Worm (Caenorhabditis elegans) whole organism, young adult: ENCODE data around the gene txt-12.
A peak's percentile ranks its signal among the peaks of the same experiment; 100 is the strongest.

Source experiments
- B0336.3 ChIP-seq: fragments of 200-800 bp; sonication (Bioruptor generic); IDR thresholded peaks from 2 replicates; pipeline ENCODE4 v1.3.6; 2022; ENCODE audit warnings: missing genetic modification characterization, missing compliant biosample characterization
- C06A6.2 ChIP-seq: fragments of 200-800 bp; sonication (Bioruptor generic); conservative IDR thresholded peaks from 2 replicates; pipeline ENCODE4 v1.3.6; 2022; ENCODE audit warnings: missing genetic modification characterization, missing compliant biosample characterization
- C17E4.6 ChIP-seq: fragments of 200-800 bp; sonication (Bioruptor generic); IDR thresholded peaks from 2 replicates; pipeline ENCODE4 v1.3.6; 2022; ENCODE audit warnings: missing genetic modification reagents, missing genetic modification characterization, missing compliant biosample characterization
- F10E7.11 ChIP-seq: sonication (generic microtip); optimal IDR thresholded peaks from 2 replicates; lab custom pipeline; 2017; ENCODE audit warnings: mild to moderate bottlenecking, missing genetic modification characterization, moderate library complexity, missing compliant biosample characterization
- F39B2.1 ChIP-seq: fragments of 200-800 bp; sonication (Bioruptor generic); IDR thresholded peaks from 2 replicates; pipeline ENCODE4 v1.3.6; 2022; ENCODE audit warnings: missing genetic modification reagents, missing genetic modification characterization, missing compliant biosample characterization
- F57A8.1 ChIP-seq: fragments of 200-800 bp; sonication (Bioruptor generic); optimal IDR thresholded peaks from 2 replicates; lab custom pipeline; 2018; ENCODE audit warnings: mild to moderate bottlenecking, missing genetic modification characterization, moderate library complexity, missing compliant biosample characterization
- Y53F4B.3 ChIP-seq: fragments of 200-800 bp; sonication (Bioruptor generic); IDR thresholded peaks from 2 replicates; pipeline ENCODE4 v1.3.6; 2022; ENCODE audit warnings: missing genetic modification reagents, missing genetic modification characterization, missing compliant biosample characterization
- Y67H2A.10 ChIP-seq: fragments of 200-800 bp; sonication (Bioruptor generic); conservative IDR thresholded peaks from 2 replicates; pipeline ENCODE4 v1.3.6; 2022; ENCODE audit warnings: missing genetic modification reagents, missing genetic modification characterization, missing compliant biosample characterization
- ama-1 ChIP-seq, 3 experiments: fragments of 150-350 bp in 1 of 3; sonication (generic microtip) in 2 of 3; optimal IDR thresholded peaks; 2 replicates each; lab custom pipeline; 2014 to 2018; ENCODE audit warnings: missing biosample characterization in 2 of 3, missing genetic modification characterization in 2 of 3, missing genetic modification reagents in 2 of 3
- atf-7 ChIP-seq: sonication (generic microtip); optimal IDR thresholded peaks from 2 replicates; lab custom pipeline; 2017; ENCODE audit warnings: mild to moderate bottlenecking, missing genetic modification characterization, missing compliant biosample characterization
- attf-3 ChIP-seq: fragments of 200-800 bp; sonication (Bioruptor generic); conservative IDR thresholded peaks from 2 replicates; pipeline ENCODE4 v1.3.6; 2022; ENCODE audit warnings: missing genetic modification reagents, missing genetic modification characterization, missing compliant biosample characterization
- attf-5 ChIP-seq: fragments of 200-800 bp; sonication (Bioruptor generic); optimal IDR thresholded peaks from 2 replicates; lab custom pipeline; 2018; ENCODE audit warnings: mild to moderate bottlenecking, missing genetic modification characterization, missing compliant biosample characterization
- ceh-40 ChIP-seq: fragments of 200-800 bp; sonication (Bioruptor generic); IDR thresholded peaks from 2 replicates; pipeline ENCODE4 v1.3.6; 2022; ENCODE audit warnings: missing genetic modification characterization, missing compliant biosample characterization
- ceh-79 ChIP-seq: sonication (generic microtip); optimal IDR thresholded peaks from 2 replicates; lab custom pipeline; 2017; ENCODE audit warnings: mild to moderate bottlenecking, missing genetic modification characterization, missing compliant biosample characterization
- ceh-91 ChIP-seq: fragments of 200-800 bp; sonication (Bioruptor generic); IDR thresholded peaks from 2 replicates; pipeline ENCODE4 v1.3.6; 2022; ENCODE audit warnings: missing genetic modification reagents, missing genetic modification characterization, missing compliant biosample characterization
- chd-7 ChIP-seq: sonication (generic microtip); optimal IDR thresholded peaks from 2 replicates; lab custom pipeline; 2016; ENCODE audit warnings: mild to moderate bottlenecking, missing genetic modification characterization, moderate library complexity, missing compliant biosample characterization
- dpl-1 ChIP-seq: fragments of 150-350 bp; optimal IDR thresholded peaks from 2 replicates; lab custom pipeline; 2014; ENCODE audit warnings: missing biosample characterization, missing genetic modification reagents, missing genetic modification characterization
- ets-4 ChIP-seq: fragments of 200-800 bp; sonication (Bioruptor generic); optimal IDR thresholded peaks from 2 replicates; lab custom pipeline; 2018; ENCODE audit warnings: mild to moderate bottlenecking, missing genetic modification characterization, missing compliant biosample characterization
- fkh-3 ChIP-seq: sonication (generic microtip); optimal IDR thresholded peaks from 2 replicates; lab custom pipeline; 2016; ENCODE audit warnings: mild to moderate bottlenecking, missing genetic modification characterization, missing compliant biosample characterization
- gei-17 ChIP-seq: fragments of 200-800 bp; sonication (Bioruptor generic); optimal IDR thresholded peaks from 2 replicates; lab custom pipeline; 2018; ENCODE audit warnings: mild to moderate bottlenecking, missing genetic modification characterization, missing compliant biosample characterization
- him-1 ChIP-seq: sonication (generic microtip); optimal IDR thresholded peaks from 2 replicates; lab custom pipeline; 2016; ENCODE audit warnings: missing genotype, missing genetic modification reagents, missing genetic modification characterization, missing compliant biosample characterization
- hmg-1.2 ChIP-seq: fragments of 200-800 bp; sonication (Bioruptor generic); IDR thresholded peaks from 2 replicates; pipeline ENCODE4 v1.3.6; 2022; ENCODE audit warnings: missing genetic modification reagents, missing genetic modification characterization, missing compliant biosample characterization
- lag-1 ChIP-seq: fragments of 200-800 bp; sonication (Bioruptor generic); IDR thresholded peaks from 2 replicates; pipeline ENCODE4 v1.3.6; 2022; ENCODE audit warnings: missing genetic modification reagents, missing genetic modification characterization, missing compliant biosample characterization
- let-607 ChIP-seq, 2 experiments: fragments of 200-800 bp in 1 of 2; sonication (Bioruptor generic) in 1 of 2; sonication (generic microtip) in 1 of 2; optimal IDR thresholded peaks; 2 replicates each; lab custom pipeline; 2016 to 2018; ENCODE audit warnings: mild to moderate bottlenecking in 2 of 2, missing compliant biosample characterization in 2 of 2, missing genetic modification characterization in 2 of 2, moderate library complexity in 2 of 2, missing genotype in 1 of 2
- lin-26 ChIP-seq: fragments of 200-800 bp; sonication (Bioruptor generic); IDR thresholded peaks from 2 replicates; pipeline ENCODE4 v1.3.6; 2022; ENCODE audit warnings: missing genetic modification reagents, missing genetic modification characterization, missing compliant biosample characterization
- lin-40 ChIP-seq: sonication (generic microtip); optimal IDR thresholded peaks from 2 replicates; lab custom pipeline; 2016; ENCODE audit warnings: missing genetic modification characterization, mild to moderate bottlenecking, missing compliant biosample characterization, missing genotype, missing genetic modification reagents
- lin-54 ChIP-seq: fragments of 200-800 bp; sonication (Bioruptor generic); optimal IDR thresholded peaks from 2 replicates; lab custom pipeline; 2018; ENCODE audit warnings: mild to moderate bottlenecking, missing genetic modification characterization, missing compliant biosample characterization
- lir-1 ChIP-seq: fragments of 200-800 bp; sonication (Bioruptor generic); conservative IDR thresholded peaks from 2 replicates; pipeline ENCODE4 v1.3.6; 2022; ENCODE audit warnings: missing genetic modification reagents, missing genetic modification characterization, missing compliant biosample characterization
- lsl-1 ChIP-seq: fragments of 200-800 bp; sonication (Bioruptor generic); optimal IDR thresholded peaks from 2 replicates; lab custom pipeline; 2018; ENCODE audit warnings: mild to moderate bottlenecking, missing genetic modification characterization, moderate library complexity, missing compliant biosample characterization
- lsy-27 ChIP-seq: sonication (generic microtip); optimal IDR thresholded peaks from 2 replicates; lab custom pipeline; 2017; ENCODE audit warnings: missing genetic modification characterization, mild to moderate bottlenecking, missing compliant biosample characterization, antibody characterized with exemption, missing genotype, borderline replicate concordance; ENCODE audit not compliant: insufficient read depth
- madf-10 ChIP-seq: sonication (generic microtip); optimal IDR thresholded peaks from 2 replicates; lab custom pipeline; 2016; ENCODE audit warnings: mild to moderate bottlenecking, missing genetic modification characterization, missing compliant biosample characterization
- mcd-1 ChIP-seq: fragments of 200-800 bp; sonication (Bioruptor generic); IDR thresholded peaks from 2 replicates; pipeline ENCODE4 v1.3.6; 2022; ENCODE audit warnings: missing genetic modification reagents, missing genetic modification characterization, missing compliant biosample characterization
- nhr-120 ChIP-seq: fragments of 200-800 bp; sonication (Bioruptor generic); IDR thresholded peaks from 2 replicates; pipeline ENCODE4 v1.3.6; 2022; ENCODE audit warnings: missing genetic modification characterization, missing compliant biosample characterization
- nhr-80 ChIP-seq: sonication (generic microtip); optimal IDR thresholded peaks from 2 replicates; lab custom pipeline; 2016; ENCODE audit warnings: missing genetic modification characterization, missing compliant biosample characterization
- pha-4 ChIP-seq: fragments of 150-350 bp; sonication (generic microtip); optimal IDR thresholded peaks from 2 replicates; lab custom pipeline; 2014; ENCODE audit warnings: missing biosample characterization, missing genetic modification reagents, missing genetic modification characterization
- rec-8 ChIP-seq, 2 experiments: sonication (generic microtip); optimal IDR thresholded peaks; 2 replicates each; lab custom pipeline; 2016; ENCODE audit warnings: mild to moderate bottlenecking in 2 of 2, missing genetic modification characterization in 2 of 2, missing genetic modification reagents in 2 of 2, missing genotype in 2 of 2, missing biosample characterization in 1 of 2, missing compliant biosample characterization in 1 of 2, moderate library complexity in 1 of 2
- snpc-1.1 ChIP-seq: sonication (generic microtip); optimal IDR thresholded peaks from 2 replicates; lab custom pipeline; 2017; ENCODE audit warnings: missing genetic modification characterization, mild to moderate bottlenecking, missing compliant biosample characterization, antibody characterized with exemption, moderate library complexity, missing genotype, missing genetic modification reagents; ENCODE audit not compliant: insufficient read depth
- snpc-1.3 ChIP-seq: sonication (generic microtip); optimal IDR thresholded peaks from 2 replicates; lab custom pipeline; 2017; ENCODE audit warnings: missing genetic modification characterization, mild to moderate bottlenecking, missing compliant biosample characterization, antibody characterized with exemption, moderate library complexity, missing genotype, missing genetic modification reagents; ENCODE audit not compliant: insufficient read depth
- somi-1 ChIP-seq: fragments of 200-800 bp; sonication (Bioruptor generic); optimal IDR thresholded peaks from 2 replicates; lab custom pipeline; 2018; ENCODE audit warnings: mild to moderate bottlenecking, missing genetic modification characterization, missing compliant biosample characterization
- sptf-2 ChIP-seq: fragments of 200-800 bp; sonication (Bioruptor generic); optimal IDR thresholded peaks from 2 replicates; lab custom pipeline; 2018; ENCODE audit warnings: mild to moderate bottlenecking, missing genetic modification characterization, missing compliant biosample characterization
- tbp1 ChIP-seq: fragments of 200-800 bp; sonication (Bioruptor generic); optimal IDR thresholded peaks from 2 replicates; lab custom pipeline; 2018; ENCODE audit warnings: mild to moderate bottlenecking, missing genetic modification characterization, missing compliant biosample characterization
- unc-62 ChIP-seq: fragments of 150-350 bp; optimal IDR thresholded peaks from 2 replicates; lab custom pipeline; 2014; ENCODE audit warnings: missing biosample characterization, missing genetic modification reagents, missing genetic modification characterization
- xnd-1 ChIP-seq: sonication (generic microtip); optimal IDR thresholded peaks from 2 replicates; lab custom pipeline; 2016; ENCODE audit warnings: missing genotype, missing genetic modification reagents, missing genetic modification characterization, missing compliant biosample characterization
- zfh-2 ChIP-seq: fragments of 200-800 bp; sonication (Bioruptor generic); conservative IDR thresholded peaks from 2 replicates; pipeline ENCODE4 v1.3.6; 2022; ENCODE audit warnings: missing genetic modification reagents, missing genetic modification characterization, missing compliant biosample characterization
- ztf-22 ChIP-seq: fragments of 200-800 bp; sonication (Bioruptor generic); optimal IDR thresholded peaks from 2 replicates; lab custom pipeline; 2018; ENCODE audit warnings: mild to moderate bottlenecking, missing genetic modification characterization, moderate library complexity, missing compliant biosample characterization
- ztf-25 ChIP-seq: fragments of 200-800 bp; sonication (Bioruptor generic); IDR thresholded peaks from 2 replicates; pipeline ENCODE4 v1.3.6; 2022; ENCODE audit warnings: missing genetic modification reagents, missing genetic modification characterization, missing compliant biosample characterization
- ztf-26 ChIP-seq: sonication (generic microtip); optimal IDR thresholded peaks from 2 replicates; lab custom pipeline; 2017; ENCODE audit warnings: missing genetic modification characterization, missing compliant biosample characterization
- ztf-3 ChIP-seq: fragments of 200-800 bp; sonication (Bioruptor generic); optimal IDR thresholded peaks from 2 replicates; lab custom pipeline; 2018; ENCODE audit warnings: mild to moderate bottlenecking, missing genetic modification characterization, missing compliant biosample characterization

The txt-12 gene

DNA sequence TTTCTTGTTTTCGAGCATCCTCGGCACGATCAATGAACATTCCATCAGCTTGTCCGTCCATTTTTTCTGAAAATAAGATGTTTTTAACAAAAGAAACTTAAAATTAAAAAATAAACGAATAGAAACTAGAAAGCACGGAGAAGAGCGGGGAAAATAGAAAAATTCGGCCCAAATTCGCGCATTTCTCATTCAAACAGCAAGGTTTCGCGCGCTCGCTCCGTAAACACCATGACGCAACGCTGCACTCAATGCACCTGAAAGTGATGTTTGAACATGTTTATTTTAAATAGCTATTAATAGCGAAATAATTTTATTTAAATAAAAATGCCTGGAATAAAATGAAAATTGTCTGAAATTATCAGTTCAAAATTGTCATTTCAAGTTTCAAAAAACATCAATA is 33.2 kb upstream of the txt-12 start, which contains the start of the genes mcm-3 and C25D7.15 (continued):
- no peak for TF ChIP-seq pha-4 (tag; lab: Kevin White, UChicago)
- TF ChIP-seq C17E4.6 (GFP tag; lab: Robert Waterston, UW), result no peak
- TF ChIP-seq lag-1, result no peak
- no peak for TF ChIP-seq ets-4 (GFP tag; lab: Kevin White, UChicago)
- no peak for TF ChIP-seq lin-26 (GFP tag; lab: Robert Waterston, UW)
- no peak for TF ChIP-seq ceh-79 (tag; lab: Kevin White, UChicago)
- TF ChIP-seq attf-3, result 0 out of 2 replicates have a peak, but pooled peaks have one; percentile 42
- TF ChIP-seq ztf-25, result no peak
- no peak for TF ChIP-seq C06A6.2 (GFP tag; lab: Robert Waterston, UW)
- no peak for TF ChIP-seq ztf-22 (GFP tag; lab: Kevin White, UChicago)
- peak; percentile 53 for TF ChIP-seq him-1 (tag; lab: Kevin White, UChicago)
- TF ChIP-seq unc-62 (GFP tag; lab: Kevin White, UChicago), result no peak
- no peak for TF ChIP-seq sptf-2
- no peak for TF ChIP-seq somi-1
- TF ChIP-seq ceh-91 (GFP tag; lab: Robert Waterston, UW), result peak; percentile 89
- TF ChIP-seq zfh-2 (GFP tag; lab: Robert Waterston, UW), result no peak
- no peak for TF ChIP-seq gei-17 (GFP tag; lab: Kevin White, UChicago)
- TF ChIP-seq atf-7 (tag; lab: Kevin White, UChicago), result no peak
- TF ChIP-seq B0336.3 (GFP tag; lab: Robert Waterston, UW), result peak; percentile 50; the same call in 1 of the 2 replicates
- TF ChIP-seq xnd-1, result peak; percentile 72
- no peak for TF ChIP-seq Y67H2A.10 (GFP tag; lab: Robert Waterston, UW)
- peak; percentile 49 for TF ChIP-seq mcd-1
- peak; percentile 27 for TF ChIP-seq snpc-1.3 (tag; lab: Kevin White, UChicago)
- TF ChIP-seq F10E7.11 (tag; lab: Kevin White, UChicago), result no peak
- peak; percentile 46 for TF ChIP-seq snpc-1.1 (tag; lab: Kevin White, UChicago)
- no peak for TF ChIP-seq F39B2.1 (GFP tag; lab: Robert Waterston, UW)
- TF ChIP-seq lsl-1 (GFP tag; lab: Kevin White, UChicago), result peak; percentile 78
- TF ChIP-seq ztf-3, result no peak
- no peak for TF ChIP-seq lsy-27 (tag; lab: Kevin White, UChicago)
- TF ChIP-seq madf-10 (tag; lab: Kevin White, UChicago), result no peak
- TF ChIP-seq lir-1 (GFP tag; lab: Robert Waterston, UW), result no peak
- TF ChIP-seq tbp1, result peak; percentile 55
- peak; percentile 80 for TF ChIP-seq lin-54 (GFP tag; lab: Kevin White, UChicago)
- no peak for TF ChIP-seq let-607 (tag; optimal IDR thresholded peaks at IDR 0.05; lab: Kevin White, UChicago)
- no peak for TF ChIP-seq ama-1 (optimal IDR thresholded peaks at IDR 0.05; lab: Kevin White, UChicago)
- no peak for TF ChIP-seq ama-1 (GFP tag; optimal IDR thresholded peaks at IDR 0.05; lab: Kevin White, UChicago)
- TF ChIP-seq fkh-3 (tag; lab: Kevin White, UChicago), result no peak
- TF ChIP-seq hmg-1.2, result peak; percentile 46; the same call in 1 of the 2 replicates
- TF ChIP-seq F57A8.1 (GFP tag; lab: Kevin White, UChicago), result no peak
- TF ChIP-seq attf-5 (GFP tag; lab: Kevin White, UChicago), result no peak
- TF ChIP-seq dpl-1 (GFP tag; lab: Kevin White, UChicago), result peak; percentile 89
- no peak for TF ChIP-seq rec-8 (tag; optimal IDR thresholded peaks at IDR 0.05; lab: Kevin White, UChicago)
- no peak for TF ChIP-seq ceh-40 (GFP tag; lab: Robert Waterston, UW)
- no peak for TF ChIP-seq ztf-26 (tag; lab: Kevin White, UChicago)
- TF ChIP-seq nhr-120 (GFP tag; lab: Robert Waterston, UW), result no peak
- TF ChIP-seq Y53F4B.3 (GFP tag; lab: Robert Waterston, UW), result no peak
- no peak for TF ChIP-seq nhr-80 (tag; lab: Kevin White, UChicago)
- TF ChIP-seq chd-7 (tag; lab: Kevin White, UChicago), result no peak
- TF ChIP-seq lin-40 (tag; lab: Kevin White, UChicago), result no peak
